Worm (Caenorhabditis elegans): Measurements from ENCODE around the gene mec-4.

ce11 chrX:16825358-16825757, 18.4 kb upstream of the mec-4 start, which contains the start of gene sto-5:
- TF ChIP-seq ama-1 (optimal IDR thresholded peaks at IDR 0.05) (no peak), F26F4.8 (GFP tag; conservative IDR thresholded peaks at IDR 0.05) (no peak), lin-15B (tag; optimal IDR thresholded peaks at IDR 0.05) (no peak), F44E2.7 (GFP tag; IDR thresholded peaks at IDR 0.05) (no peak), pha-4 (GFP tag; IDR thresholded peaks at IDR 0.05) (no peak), pha-4 (tag; optimal IDR thresholded peaks at IDR 0.05) (no peak), nhr-237 (tag; optimal IDR thresholded peaks at IDR 0.05) (no peak), unc-39 (tag; optimal IDR thresholded peaks at IDR 0.05) (no peak), fkh-10 (GFP tag; optimal IDR thresholded peaks at IDR 0.05) (no peak), F10B5.3 (tag; optimal IDR thresholded peaks at IDR 0.05) (no peak), aha-1 (tag) (no peak), ceh-44 (GFP tag; IDR thresholded peaks at IDR 0.05) (no peak)

Data from whole organism, L4 larva.